Worm (Caenorhabditis elegans): ENCODE measurements around the gene gtf-2A2.

ce11 chrIII:12612519-12612935 is 12.0 kb upstream of the gtf-2A2 start:
- TF ChIP-seq flt-1 (GFP tag; IDR thresholded peaks at IDR 0.05) (peak; percentile 79), cog-1 (tag; optimal IDR thresholded peaks at IDR 0.05) (peak; percentile 94), ztf-29 (GFP tag; IDR thresholded peaks at IDR 0.05) (no peak), ref-1 (GFP tag; conservative IDR thresholded peaks at IDR 0.05) (no peak), tab-1 (GFP tag; IDR thresholded peaks at IDR 0.05) (no peak; the same call in 1 of the 2 replicates), klf-2 (GFP tag; conservative IDR thresholded peaks at IDR 0.05) (no peak), ztf-23 (GFP tag; IDR thresholded peaks at IDR 0.05) (no peak; the same call in 1 of the 2 replicates), med-1 (GFP tag; optimal IDR thresholded peaks at IDR 0.05; ENCODE audit: insufficient read depth) (no peak)

Measured in whole organism, midembryonic.